Fruit fly (Drosophila melanogaster): ENCODE results near the gene halo.

DNA sequence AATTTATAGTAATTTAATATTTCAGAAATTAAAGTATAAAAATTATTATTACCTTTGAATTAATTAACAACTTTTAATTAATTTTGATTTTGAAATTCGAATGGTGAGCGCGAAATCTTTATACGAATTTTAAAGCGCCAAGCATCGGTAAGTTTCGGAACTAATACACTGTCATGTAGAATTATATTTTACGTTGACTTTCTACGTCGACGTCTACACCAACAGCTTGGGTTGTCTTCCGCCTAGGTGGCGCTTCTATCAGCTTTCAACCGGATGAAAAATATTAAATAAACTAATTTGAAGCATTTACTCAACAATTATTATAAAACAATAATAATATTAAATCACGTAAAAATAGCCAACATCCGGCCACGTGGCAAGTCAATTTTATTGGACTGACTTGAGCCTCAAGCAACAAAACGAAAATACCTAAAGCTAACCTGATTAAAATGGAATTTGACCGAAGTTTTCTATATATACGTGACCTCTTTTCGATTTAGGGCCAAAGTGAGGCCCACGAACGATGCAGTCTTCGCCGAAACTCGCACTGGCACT is 26.1 kb downstream of the halo start, which contains the start of gene CG31928:
- TF ChIP-seq rn (GFP tag; IDR thresholded peaks at IDR 0.05): no peak
- peak; percentile 33 for TF ChIP-seq D1 (tag; optimal IDR thresholded peaks at IDR 0.05)

Measured in whole organism, pupa.